Fruit fly (Drosophila melanogaster) whole organism, embryonic: Measurements from ENCODE around the gene CG2652.
A peak's percentile ranks its signal among the peaks of the same experiment; 100 is the strongest.

Experiments
- Abd-B ChIP-seq: fragments of 200-800 bp; sonication (Bioruptor generic); optimal IDR thresholded peaks from 2 replicates; lab custom pipeline; 2018; ENCODE audit warnings: missing biosample characterization, mild to moderate bottlenecking, missing genetic modification characterization, moderate library complexity
- Adf1 ChIP-seq: fragments of 200-800 bp; sonication (Bioruptor generic); IDR thresholded peaks from 2 replicates; pipeline ENCODE4 v1.3.6; 2022; ENCODE audit warnings: missing biosample characterization, missing genetic modification characterization
- Asciz ChIP-seq: fragments of 200-800 bp; sonication (Bioruptor generic); optimal IDR thresholded peaks from 2 replicates; lab custom pipeline; 2017; ENCODE audit warnings: missing biosample characterization, mild to moderate bottlenecking, missing genetic modification characterization, missing genetic modification reagents
- B-H2 ChIP-seq: fragments of 200-800 bp; sonication (Bioruptor generic); optimal IDR thresholded peaks from 2 replicates; lab custom pipeline; 2018; ENCODE audit warnings: missing biosample characterization, mild to moderate bottlenecking, missing genetic modification characterization
- CG10267 ChIP-seq: fragments of 200-800 bp; sonication (Bioruptor generic); optimal IDR thresholded peaks from 2 replicates; lab custom pipeline; 2018; ENCODE audit warnings: missing biosample characterization, mild to moderate bottlenecking, missing genetic modification characterization, moderate library complexity
- CG10462 ChIP-seq: fragments of 200-800 bp; sonication (Bioruptor generic); optimal IDR thresholded peaks from 2 replicates; lab custom pipeline; 2016; ENCODE audit warnings: missing biosample characterization, missing genetic modification characterization
- CG12942 ChIP-seq: fragments of 200-800 bp; sonication (Bioruptor generic); optimal IDR thresholded peaks from 3 replicates; lab custom pipeline; 2016; ENCODE audit warnings: missing biosample characterization, missing genetic modification characterization
- CG13296 ChIP-seq: fragments of 200-800 bp; sonication (Bioruptor generic); optimal IDR thresholded peaks from 3 replicates; lab custom pipeline; 2018; ENCODE audit warnings: missing biosample characterization, mild to moderate bottlenecking, missing genetic modification characterization
- CG15514 ChIP-seq: fragments of 200-800 bp; sonication (Bioruptor generic); optimal IDR thresholded peaks from 3 replicates; lab custom pipeline; 2017; ENCODE audit warnings: missing biosample characterization, missing genetic modification characterization, mild to moderate bottlenecking, moderate library complexity, missing genetic modification reagents
- CG17385 ChIP-seq: fragments of 200-800 bp; sonication (Bioruptor generic); optimal IDR thresholded peaks from 3 replicates; lab custom pipeline; 2018; ENCODE audit warnings: missing biosample characterization, mild to moderate bottlenecking, missing genetic modification characterization
- CG17612 ChIP-seq: fragments of 200-800 bp; sonication (Bioruptor generic); IDR thresholded peaks from 2 replicates; pipeline ENCODE4 v1.3.6; 2022; ENCODE audit warnings: missing biosample characterization, missing genetic modification characterization
- CG18764 ChIP-seq: fragments of 200-800 bp; sonication (Bioruptor generic); optimal IDR thresholded peaks from 3 replicates; lab custom pipeline; 2016; ENCODE audit warnings: missing biosample characterization, missing genetic modification characterization
- CG2120 ChIP-seq: fragments of 200-800 bp; sonication (Bioruptor generic); optimal IDR thresholded peaks from 3 replicates; lab custom pipeline; 2016; ENCODE audit warnings: missing biosample characterization, missing genetic modification characterization
- CG2199 ChIP-seq: fragments of 200-800 bp; sonication (Bioruptor generic); IDR thresholded peaks from 3 replicates; pipeline ENCODE4 v1.3.6; 2022; ENCODE audit warnings: missing biosample characterization, missing genetic modification characterization
- CG32532 ChIP-seq: fragments of 200-800 bp; sonication (Bioruptor generic); IDR thresholded peaks from 2 replicates; pipeline ENCODE4 v1.3.6; 2022; ENCODE audit warnings: missing biosample characterization, missing genetic modification characterization
- CG34224 ChIP-seq: fragments of 200-800 bp; sonication (Bioruptor generic); IDR thresholded peaks from 3 replicates; pipeline ENCODE4 v1.3.6; 2022; ENCODE audit warnings: missing biosample characterization, missing genetic modification characterization; ENCODE audit not compliant: partially characterized antibody
- CG4820 ChIP-seq: fragments of 200-800 bp; sonication (Bioruptor generic); optimal IDR thresholded peaks from 3 replicates; lab custom pipeline; 2016; ENCODE audit warnings: missing biosample characterization, missing genetic modification characterization
- CG7357 ChIP-seq: fragments of 200-800 bp; sonication (Bioruptor generic); IDR thresholded peaks from 3 replicates; pipeline ENCODE4 v1.3.6; 2022; ENCODE audit warnings: missing biosample characterization, missing genetic modification characterization
- D19B ChIP-seq: fragments of 200-800 bp; sonication (Bioruptor generic); optimal IDR thresholded peaks from 2 replicates; lab custom pipeline; 2017; ENCODE audit warnings: missing biosample characterization, mild to moderate bottlenecking, missing genetic modification characterization
- Dll ChIP-seq: fragments of 200-800 bp; sonication (Bioruptor generic); IDR thresholded peaks from 4 replicates; pipeline ENCODE4 v1.3.6; 2022; ENCODE audit warnings: missing biosample characterization, missing genetic modification characterization; ENCODE audit not compliant: partially characterized antibody
- ERR ChIP-seq: fragments of 200-800 bp; sonication (Bioruptor generic); optimal IDR thresholded peaks from 2 replicates; lab custom pipeline; 2016; ENCODE audit warnings: missing biosample characterization, missing genetic modification characterization
- Fer1 ChIP-seq: fragments of 200-800 bp; sonication (Bioruptor generic); optimal IDR thresholded peaks from 2 replicates; lab custom pipeline; 2017; ENCODE audit warnings: missing biosample characterization, mild to moderate bottlenecking, missing genetic modification characterization
- HmgD ChIP-seq: fragments of 200-800 bp; sonication (Bioruptor generic); optimal IDR thresholded peaks from 3 replicates; lab custom pipeline; 2016; ENCODE audit warnings: missing biosample characterization, missing genetic modification characterization
- Hr51 ChIP-seq, 2 experiments: fragments of 200-800 bp; sonication (Bioruptor generic); optimal IDR thresholded peaks; 2 replicates in 1 of 2; 3 replicates in 1 of 2; lab custom pipeline; 2016 to 2018; ENCODE audit warnings: missing biosample characterization in 2 of 2, missing genetic modification characterization in 2 of 2, mild to moderate bottlenecking in 1 of 2, moderate library complexity in 1 of 2
- Jarid2 ChIP-seq: fragments of 200-800 bp; sonication (Bioruptor generic); optimal IDR thresholded peaks from 3 replicates; lab custom pipeline; 2017; ENCODE audit warnings: mild to moderate bottlenecking, missing biosample characterization, missing genetic modification reagents, missing genetic modification characterization
- Med ChIP-seq: fragments of 200-800 bp; sonication (Bioruptor generic); peaks from one replicate; lab custom pipeline; 2016; ENCODE audit warnings: missing biosample characterization, missing genetic modification characterization, mild to moderate bottlenecking, inconsistent platforms, moderate library complexity
- Myb ChIP-seq: fragments of 200-800 bp; sonication (Bioruptor generic); optimal IDR thresholded peaks from 2 replicates; lab custom pipeline; 2016; ENCODE audit warnings: missing biosample characterization, missing genetic modification characterization
- NK7.1 ChIP-seq: fragments of 200-800 bp; sonication (Bioruptor generic); optimal IDR thresholded peaks from 3 replicates; lab custom pipeline; 2016; ENCODE audit warnings: missing biosample characterization, missing genetic modification characterization
- Pdp1 ChIP-seq, 2 experiments: fragments of 200-800 bp; sonication (Bioruptor generic); optimal IDR thresholded peaks; 3 replicates each; lab custom pipeline; 2016; ENCODE audit warnings: missing biosample characterization in 2 of 2, missing genetic modification characterization in 2 of 2, mild to moderate bottlenecking in 1 of 2, moderate library complexity in 1 of 2
- Ptx1 ChIP-seq: fragments of 200-800 bp; sonication (Bioruptor generic); IDR thresholded peaks from 2 replicates; pipeline ENCODE4 v1.3.6; 2022; ENCODE audit warnings: missing biosample characterization, missing genetic modification characterization
- Rx ChIP-seq: fragments of 200-800 bp; sonication (Bioruptor generic); IDR thresholded peaks from 2 replicates; pipeline ENCODE4 v1.3.6; 2022; ENCODE audit warnings: missing biosample characterization, missing genetic modification characterization
- YL-1 ChIP-seq: fragments of 200-800 bp; sonication (Bioruptor generic); optimal IDR thresholded peaks from 3 replicates; lab custom pipeline; 2017; ENCODE audit warnings: missing biosample characterization, mild to moderate bottlenecking, missing genetic modification characterization
- cg ChIP-seq: fragments of 200-800 bp; sonication (Bioruptor generic); optimal IDR thresholded peaks from 3 replicates; lab custom pipeline; 2019; ENCODE audit warnings: missing biosample characterization, mild to moderate bottlenecking, missing genetic modification characterization, moderate library complexity
- chinmo ChIP-seq: fragments of 200-800 bp; sonication (Bioruptor generic); IDR thresholded peaks from 4 replicates; pipeline ENCODE4 v1.3.6; 2022; ENCODE audit warnings: missing biosample characterization, missing genetic modification characterization; ENCODE audit not compliant: partially characterized antibody
- corto ChIP-seq: fragments of 200-800 bp; sonication (Bioruptor generic); optimal IDR thresholded peaks from 2 replicates; lab custom pipeline; 2016; ENCODE audit warnings: missing biosample characterization, mild to moderate bottlenecking, missing genetic modification characterization, moderate library complexity
- croc ChIP-seq: fragments of 200-800 bp; sonication (Bioruptor generic); conservative IDR thresholded peaks from 3 replicates; pipeline ENCODE4 v1.3.6; 2022; ENCODE audit warnings: missing biosample characterization, missing genetic modification characterization
- crol ChIP-seq: fragments of 200-800 bp; sonication (Bioruptor generic); IDR thresholded peaks from 2 replicates; pipeline ENCODE4 v1.3.6; 2022; ENCODE audit warnings: missing biosample characterization, missing genetic modification characterization
- dmrt11E ChIP-seq: fragments of 200-800 bp; sonication (Bioruptor generic); optimal IDR thresholded peaks from 3 replicates; lab custom pipeline; 2018; ENCODE audit warnings: missing biosample characterization, mild to moderate bottlenecking, missing genetic modification characterization, moderate library complexity
- hb ChIP-seq: fragments of 200-800 bp; sonication (Bioruptor generic); IDR thresholded peaks from 3 replicates; pipeline ENCODE4 v1.3.6; 2022; ENCODE audit warnings: missing biosample characterization, missing genetic modification characterization; ENCODE audit not compliant: partially characterized antibody
- kah ChIP-seq: fragments of 200-800 bp; sonication (Bioruptor generic); optimal IDR thresholded peaks from 2 replicates; lab custom pipeline; 2018; ENCODE audit warnings: missing biosample characterization, mild to moderate bottlenecking, missing genetic modification characterization
- lab ChIP-seq: fragments of 200-800 bp; sonication (Bioruptor generic); optimal IDR thresholded peaks from 3 replicates; lab custom pipeline; 2017; ENCODE audit warnings: missing biosample characterization, missing genetic modification characterization, mild to moderate bottlenecking, moderate library complexity, missing genetic modification reagents
- nom ChIP-seq: fragments of 200-800 bp; sonication (Bioruptor generic); optimal IDR thresholded peaks from 2 replicates; lab custom pipeline; 2017; ENCODE audit warnings: missing biosample characterization, missing genetic modification characterization, mild to moderate bottlenecking, moderate library complexity, missing genetic modification reagents
- pfk ChIP-seq: fragments of 200-800 bp; sonication (Bioruptor generic); optimal IDR thresholded peaks from 2 replicates; lab custom pipeline; 2018; ENCODE audit warnings: missing biosample characterization, mild to moderate bottlenecking, missing genetic modification characterization, moderate library complexity
- sr ChIP-seq: fragments of 200-800 bp; sonication (Bioruptor generic); IDR thresholded peaks from 3 replicates; pipeline ENCODE4 v1.3.6; 2022; ENCODE audit warnings: missing biosample characterization, missing genetic modification characterization
- yki ChIP-seq: fragments of >200 bp; optimal IDR thresholded peaks from 3 replicates; lab custom pipeline; 2018
- zf30C ChIP-seq: fragments of 200-800 bp; sonication (Bioruptor generic); optimal IDR thresholded peaks from 3 replicates; lab custom pipeline; 2018; ENCODE audit warnings: missing biosample characterization, mild to moderate bottlenecking, missing genetic modification characterization

Gene CG2652

DNA sequence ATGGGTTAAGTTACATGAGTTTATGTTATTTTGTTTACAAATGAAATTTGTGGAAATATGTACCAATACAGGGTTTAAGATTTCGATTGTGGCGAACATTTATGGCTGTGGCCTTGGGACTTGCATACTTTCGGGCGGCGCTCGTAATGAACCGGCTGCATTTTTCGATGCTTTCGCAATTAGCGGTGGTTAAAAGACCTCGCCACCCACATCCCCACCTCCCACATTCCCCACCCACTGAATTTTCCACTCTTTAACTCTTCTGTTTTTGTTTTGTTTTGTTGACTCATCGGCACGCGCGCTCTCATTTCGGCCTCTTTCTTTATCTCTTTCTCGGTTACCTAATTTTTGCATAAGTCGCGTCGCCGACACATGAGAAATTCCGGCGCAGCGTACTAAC lies 37.1 kb downstream of the CG2652 start:
- TF ChIP-seq CG2199 (GFP tag; lab: Robert Waterston, UW), result peak; percentile 21; the same call in 1 of the 3 replicates
- peak; percentile 79; the same call in 2 of the 3 replicates for TF ChIP-seq sr (GFP tag; lab: Robert Waterston, UW)
- no peak for TF ChIP-seq CG4820 (GFP tag; lab: Kevin White, UChicago)
- TF ChIP-seq Pdp1 (GFP tag; optimal IDR thresholded peaks at IDR 0.05; lab: Kevin White, UChicago), result peak in 1 of 2 experiments; percentile 73

- TF ChIP-seq dmrt11E (tag; lab: Kevin White, UChicago), result no peak
- TF ChIP-seq Fer1, result no peak
- peak; percentile 6 for TF ChIP-seq lab (GFP tag; lab: Kevin White, UChicago)
- TF ChIP-seq D19B (GFP tag; lab: Kevin White, UChicago), result no peak
- TF ChIP-seq Hr51 (GFP tag; optimal IDR thresholded peaks at IDR 0.05; lab: Kevin White, UChicago), result peak in 1 of 2 experiments; percentile 18
- TF ChIP-seq crol, result peak; percentile 75
- no peak for TF ChIP-seq ERR (GFP tag; lab: Kevin White, UChicago)
- TF ChIP-seq croc (GFP tag; lab: Robert Waterston, UW), result no peak
- peak; percentile 36; the same call in 1 of the 4 replicates for TF ChIP-seq Dll
- TF ChIP-seq YL-1 (GFP tag; lab: Kevin White, UChicago), result peak; percentile 8
- TF ChIP-seq Abd-B (GFP tag; lab: Kevin White, UChicago), result no peak
- TF ChIP-seq Adf1 (GFP tag; lab: Robert Waterston, UW), result peak; percentile 94
- peak; percentile 60; the same call in 1 of the 4 replicates for TF ChIP-seq chinmo (GFP tag; lab: Robert Waterston, UW)
- no peak for TF ChIP-seq B-H2 (GFP tag; lab: Kevin White, UChicago)
- TF ChIP-seq cg, result peak; percentile 89
- no peak for TF ChIP-seq HmgD (GFP tag; lab: Kevin White, UChicago)
- TF ChIP-seq Asciz (GFP tag; lab: Kevin White, UChicago), result no peak
- TF ChIP-seq CG32532 (GFP tag; lab: Robert Waterston, UW), result peak; percentile 58; the same call in 1 of the 2 replicates
- no peak for TF ChIP-seq CG12942 (GFP tag; lab: Kevin White, UChicago)
- peak; percentile 84 for TF ChIP-seq yki (lab: Kevin White, UChicago)
- TF ChIP-seq zf30C, result peak; percentile 50
- peak; percentile 8 for TF ChIP-seq CG15514 (GFP tag; lab: Kevin White, UChicago)
- TF ChIP-seq Med (GFP tag; lab: Kevin White, UChicago), result peak; percentile 61
- peak; percentile 67 for TF ChIP-seq kah
- no peak for TF ChIP-seq CG2120
- TF ChIP-seq CG18764 (GFP tag; lab: Kevin White, UChicago), result no peak
- TF ChIP-seq Jarid2 (GFP tag; lab: Kevin White, UChicago), result no peak
- no peak for TF ChIP-seq hb (GFP tag; lab: Robert Waterston, UW)
- TF ChIP-seq CG7357 (GFP tag; lab: Robert Waterston, UW), result no peak
- no peak for TF ChIP-seq Ptx1 (GFP tag; lab: Robert Waterston, UW)
- TF ChIP-seq nom, result peak; percentile 57
- no peak for TF ChIP-seq CG17612
- TF ChIP-seq corto (GFP tag; lab: Kevin White, UChicago), result peak; percentile 50
- peak; percentile 40 for TF ChIP-seq pfk (GFP tag; lab: Kevin White, UChicago)
- no peak for TF ChIP-seq CG10267
- no peak for TF ChIP-seq NK7.1
- TF ChIP-seq sr (GFP tag; lab: Robert Waterston, UW), result no peak
- TF ChIP-seq CG34224 (GFP tag; lab: Robert Waterston, UW), result peak; percentile 60
- TF ChIP-seq CG10462 (GFP tag; lab: Kevin White, UChicago), result no peak
- TF ChIP-seq Rx (GFP tag; lab: Robert Waterston, UW), result no peak
- TF ChIP-seq CG13296, result peak; percentile 7
- no peak for TF ChIP-seq Myb
- peak; percentile 93 for TF ChIP-seq CG17385 (GFP tag; lab: Kevin White, UChicago)
These were observed 40.0 kb downstream of the CG2652 start for dm6 chrX:2642484-2643379.
